Fruit fly (Drosophila melanogaster) whole organism, embryonic: ENCODE data around the gene fit.
A peak's percentile ranks its signal among the peaks of the same experiment; 100 is the strongest.

ENCODE experiments used
- Atf6 ChIP-seq: fragments of 200-800 bp; sonication (Bioruptor generic); IDR thresholded peaks from 2 replicates; pipeline ENCODE4 v1.3.6; 2022; ENCODE audit warnings: missing biosample characterization, missing genetic modification characterization
- BEAF-32 ChIP-seq: fragments of 200-800 bp; sonication (Bioruptor generic); optimal IDR thresholded peaks from 3 replicates; lab custom pipeline; 2017; ENCODE audit warnings: missing biosample characterization, missing genetic modification characterization, mild to moderate bottlenecking, moderate library complexity, missing genetic modification reagents
- C15 ChIP-seq: fragments of 200-800 bp; sonication (Bioruptor generic); IDR thresholded peaks from 3 replicates; pipeline ENCODE4 v1.3.6; 2022; ENCODE audit warnings: missing biosample characterization, missing genetic modification characterization
- CG10267 ChIP-seq: fragments of 200-800 bp; sonication (Bioruptor generic); optimal IDR thresholded peaks from 2 replicates; lab custom pipeline; 2018; ENCODE audit warnings: missing biosample characterization, mild to moderate bottlenecking, missing genetic modification characterization, moderate library complexity
- CG10431 ChIP-seq: fragments of 200-800 bp; sonication (Bioruptor generic); optimal IDR thresholded peaks from 3 replicates; lab custom pipeline; 2018; ENCODE audit warnings: missing biosample characterization, mild to moderate bottlenecking, missing genetic modification characterization
- CG10565 ChIP-seq: fragments of 200-800 bp; sonication (Bioruptor generic); optimal IDR thresholded peaks from 3 replicates; lab custom pipeline; 2016; ENCODE audit warnings: missing biosample characterization, mild to moderate bottlenecking, missing genetic modification characterization
- CG10654 ChIP-seq: fragments of 200-800 bp; sonication (Bioruptor generic); optimal IDR thresholded peaks from 2 replicates; lab custom pipeline; 2016; ENCODE audit warnings: missing biosample characterization, missing genetic modification characterization
- CG10979 ChIP-seq: fragments of 200-800 bp; sonication (Bioruptor generic); optimal IDR thresholded peaks from 2 replicates; lab custom pipeline; 2018; ENCODE audit warnings: missing biosample characterization, mild to moderate bottlenecking, missing genetic modification characterization, moderate library complexity
- CG11398 ChIP-seq: fragments of 200-800 bp; sonication (Bioruptor generic); optimal IDR thresholded peaks from 2 replicates; lab custom pipeline; 2016; ENCODE audit warnings: missing biosample characterization, missing genetic modification characterization
- CG11695 ChIP-seq: fragments of 200-800 bp; sonication (Bioruptor generic); IDR thresholded peaks from 3 replicates; pipeline ENCODE4 v1.3.6; 2022; ENCODE audit warnings: missing biosample characterization, missing genetic modification characterization
- CG12071 ChIP-seq: fragments of 200-800 bp; sonication (Bioruptor generic); optimal IDR thresholded peaks from 3 replicates; lab custom pipeline; 2018; ENCODE audit warnings: missing biosample characterization, mild to moderate bottlenecking, missing genetic modification characterization
- CG15696 ChIP-seq: fragments of 200-800 bp; sonication (Bioruptor generic); optimal IDR thresholded peaks from 2 replicates; lab custom pipeline; 2019; ENCODE audit warnings: missing biosample characterization, mild to moderate bottlenecking, missing genetic modification characterization, moderate library complexity
- CG17912 ChIP-seq: fragments of 200-800 bp; sonication (Bioruptor generic); optimal IDR thresholded peaks from 2 replicates; lab custom pipeline; 2018; ENCODE audit warnings: missing biosample characterization, mild to moderate bottlenecking, missing genetic modification characterization
- CG1792 ChIP-seq: fragments of 200-800 bp; sonication (Bioruptor generic); optimal IDR thresholded peaks from 2 replicates; lab custom pipeline; 2016; ENCODE audit warnings: missing biosample characterization, missing genetic modification characterization
- CG2202 ChIP-seq: fragments of 200-800 bp; sonication (Bioruptor generic); optimal IDR thresholded peaks from 2 replicates; lab custom pipeline; 2018; ENCODE audit warnings: missing biosample characterization, mild to moderate bottlenecking, missing genetic modification characterization
- CG2712 ChIP-seq: fragments of 200-800 bp; optimal IDR thresholded peaks from 3 replicates; lab custom pipeline; 2019; ENCODE audit warnings: missing biosample characterization, mild to moderate bottlenecking, missing genetic modification characterization, moderate library complexity
- CG4707 ChIP-seq: fragments of 200-800 bp; sonication (Bioruptor generic); optimal IDR thresholded peaks from 2 replicates; lab custom pipeline; 2018; ENCODE audit warnings: missing biosample characterization, mild to moderate bottlenecking, missing genetic modification characterization, moderate library complexity
- CG6175 ChIP-seq: fragments of 200-800 bp; sonication (Bioruptor generic); IDR thresholded peaks from 3 replicates; pipeline ENCODE4 v1.3.6; 2022; ENCODE audit warnings: missing biosample characterization, missing genetic modification characterization
- CG7271 ChIP-seq: fragments of 200-800 bp; sonication (Bioruptor generic); optimal IDR thresholded peaks from 2 replicates; lab custom pipeline; 2018; ENCODE audit warnings: missing biosample characterization, mild to moderate bottlenecking, missing genetic modification characterization, moderate library complexity
- CG9727 ChIP-seq: fragments of 200-800 bp; sonication (Bioruptor generic); optimal IDR thresholded peaks from 3 replicates; lab custom pipeline; 2017; ENCODE audit warnings: missing biosample characterization, mild to moderate bottlenecking, missing genetic modification characterization
- CoRest ChIP-seq: fragments of 200-800 bp; sonication (Bioruptor generic); optimal IDR thresholded peaks from 3 replicates; lab custom pipeline; 2018; ENCODE audit warnings: missing biosample characterization, mild to moderate bottlenecking, missing genetic modification characterization, moderate library complexity
- Dll ChIP-seq: fragments of 200-800 bp; sonication (Bioruptor generic); IDR thresholded peaks from 4 replicates; pipeline ENCODE4 v1.3.6; 2022; ENCODE audit warnings: missing biosample characterization, missing genetic modification characterization; ENCODE audit not compliant: partially characterized antibody
- H2.0 ChIP-seq: fragments of 200-800 bp; sonication (Bioruptor generic); IDR thresholded peaks from 2 replicates; pipeline ENCODE4 v1.3.6; 2022; ENCODE audit warnings: missing biosample characterization, missing genetic modification characterization
- HLH54F ChIP-seq: fragments of 200-800 bp; sonication (Bioruptor generic); optimal IDR thresholded peaks from 3 replicates; lab custom pipeline; 2016; ENCODE audit warnings: missing biosample characterization, missing genetic modification characterization
- Kr ChIP-seq: fragments of 200-800 bp; sonication (Bioruptor generic); optimal IDR thresholded peaks from 2 replicates; lab custom pipeline; 2017; ENCODE audit warnings: missing biosample characterization, mild to moderate bottlenecking, missing genetic modification characterization
- Lhr ChIP-seq: fragments of 200-800 bp; sonication (Bioruptor generic); optimal IDR thresholded peaks from 3 replicates; lab custom pipeline; 2017; ENCODE audit warnings: mild to moderate bottlenecking, missing biosample characterization, missing genetic modification reagents, missing genetic modification characterization
- Nf-YA ChIP-seq: fragments of 200-800 bp; sonication (Bioruptor generic); IDR thresholded peaks from 2 replicates; pipeline ENCODE4 v1.3.6; 2022; ENCODE audit warnings: missing biosample characterization, missing genetic modification characterization
- Ptx1 ChIP-seq: fragments of 200-800 bp; sonication (Bioruptor generic); IDR thresholded peaks from 2 replicates; pipeline ENCODE4 v1.3.6; 2022; ENCODE audit warnings: missing biosample characterization, missing genetic modification characterization
- Scr ChIP-seq: fragments of 200-800 bp; sonication (Bioruptor generic); IDR thresholded peaks from 2 replicates; pipeline ENCODE4 v1.3.6; 2022; ENCODE audit warnings: missing biosample characterization, missing genetic modification characterization; ENCODE audit not compliant: partially characterized antibody
- Xrp1 ChIP-seq: fragments of 200-800 bp; sonication (Bioruptor generic); IDR thresholded peaks from 2 replicates; pipeline ENCODE4 v1.3.6; 2022; ENCODE audit warnings: missing biosample characterization, missing genetic modification characterization
- ato ChIP-seq: fragments of 200-800 bp; sonication (Bioruptor generic); IDR thresholded peaks from 2 replicates; pipeline ENCODE4 v1.3.6; 2022; ENCODE audit warnings: missing biosample characterization, missing genetic modification characterization; ENCODE audit not compliant: partially characterized antibody
- cad ChIP-seq: fragments of >200 bp; optimal IDR thresholded peaks from 2 replicates; lab custom pipeline; 2017; ENCODE audit warnings: missing biosample characterization, missing genetic modification characterization
- caup ChIP-seq: fragments of 200-800 bp; sonication (Bioruptor generic); optimal IDR thresholded peaks from 3 replicates; lab custom pipeline; 2017; ENCODE audit warnings: missing biosample characterization, mild to moderate bottlenecking, missing genetic modification characterization, moderate library complexity; ENCODE audit not compliant: severe bottlenecking
- corto ChIP-seq: fragments of 200-800 bp; sonication (Bioruptor generic); optimal IDR thresholded peaks from 2 replicates; lab custom pipeline; 2016; ENCODE audit warnings: missing biosample characterization, mild to moderate bottlenecking, missing genetic modification characterization, moderate library complexity
- crp ChIP-seq, 2 experiments: fragments of 200-800 bp; sonication (Bioruptor generic); optimal IDR thresholded peaks; 2 replicates in 1 of 2; 3 replicates in 1 of 2; lab custom pipeline; 2017; ENCODE audit warnings: missing biosample characterization in 2 of 2, missing genetic modification characterization in 2 of 2, mild to moderate bottlenecking in 1 of 2, moderate library complexity in 1 of 2
- gce ChIP-seq: fragments of 200-800 bp; sonication (Bioruptor generic); IDR thresholded peaks from 3 replicates; pipeline ENCODE4 v1.3.6; 2022; ENCODE audit warnings: missing biosample characterization, missing genetic modification characterization
- gsb ChIP-seq: fragments of 200-800 bp; sonication (Bioruptor generic); IDR thresholded peaks from 2 replicates; pipeline ENCODE4 v1.3.6; 2022; ENCODE audit warnings: missing biosample characterization, missing genetic modification characterization
- gt ChIP-seq: fragments of 200-800 bp; sonication (Bioruptor generic); IDR thresholded peaks from 2 replicates; pipeline ENCODE4 v1.3.6; 2022; ENCODE audit warnings: missing biosample characterization, missing genetic modification characterization
- knrl ChIP-seq: fragments of 200-800 bp; sonication (Bioruptor generic); IDR thresholded peaks from 3 replicates; pipeline ENCODE4 v1.3.6; 2022; ENCODE audit warnings: missing biosample characterization, missing genetic modification characterization; ENCODE audit not compliant: partially characterized antibody
- lola ChIP-seq, 3 experiments: fragments of >200 bp in 2 of 3; fragments of 200-800 bp in 1 of 3; sonication (Bioruptor generic) in 1 of 3; optimal IDR thresholded peaks; 2 replicates each; lab custom pipeline; 2017 to 2019; ENCODE audit warnings: missing biosample characterization in 3 of 3, missing genetic modification characterization in 3 of 3, mild to moderate bottlenecking in 1 of 3, moderate library complexity in 1 of 3
- slbo ChIP-seq: fragments of 200-800 bp; sonication (Bioruptor generic); IDR thresholded peaks from 2 replicates; pipeline ENCODE4 v1.3.6; 2022; ENCODE audit warnings: missing biosample characterization, missing genetic modification characterization
- slp2 ChIP-seq: fragments of 200-800 bp; sonication (Bioruptor generic); optimal IDR thresholded peaks from 2 replicates; lab custom pipeline; 2016; ENCODE audit warnings: missing biosample characterization, missing genetic modification characterization
- tll ChIP-seq, 2 experiments: fragments of 200-800 bp in 1 of 2; fragments of >200 bp in 1 of 2; sonication (Bioruptor generic) in 1 of 2; optimal IDR thresholded peaks; 2 replicates each; lab custom pipeline; 2017 to 2019; ENCODE audit warnings: missing biosample characterization in 2 of 2, missing genetic modification characterization in 2 of 2, mild to moderate bottlenecking in 1 of 2, moderate library complexity in 1 of 2
- twi ChIP-seq: fragments of 200-800 bp; optimal IDR thresholded peaks from 2 replicates; lab custom pipeline; 2019; ENCODE audit warnings: missing biosample characterization, mild to moderate bottlenecking, missing genetic modification characterization, moderate library complexity
- usp ChIP-seq: fragments of >200 bp; optimal IDR thresholded peaks from 2 replicates; lab custom pipeline; 2017; ENCODE audit warnings: missing biosample characterization, missing genetic modification characterization
- vnd ChIP-seq: fragments of 200-800 bp; sonication (Bioruptor generic); IDR thresholded peaks from 3 replicates; pipeline ENCODE4 v1.3.6; 2022; ENCODE audit warnings: missing biosample characterization, missing genetic modification characterization; ENCODE audit not compliant: partially characterized antibody
- yki ChIP-seq: fragments of >200 bp; optimal IDR thresholded peaks from 3 replicates; lab custom pipeline; 2018
- zen ChIP-seq: fragments of 200-800 bp; sonication (Bioruptor generic); optimal IDR thresholded peaks from 3 replicates; lab custom pipeline; 2018; ENCODE audit warnings: missing biosample characterization, mild to moderate bottlenecking, missing genetic modification characterization, moderate library complexity

The fit gene

dm6 chr3R:21870158-21870971, 13.9 kb downstream of the fit start, which contains the start of gene CG31431 (continued):
- peak; percentile 86 for TF ChIP-seq CG2202 (tag; lab: Kevin White, UChicago)
- peak; percentile 97 for TF ChIP-seq H2.0 (GFP tag; lab: Robert Waterston, UW)
- TF ChIP-seq CG1792 (GFP tag; lab: Kevin White, UChicago): peak; percentile 97
- TF ChIP-seq twi (tag; lab: Kevin White, UChicago): peak; percentile 93
- TF ChIP-seq CG17912 (GFP tag; lab: Kevin White, UChicago): peak; percentile 74
- peak; percentile 16 for TF ChIP-seq BEAF-32
- no peak for TF ChIP-seq vnd
- no peak for TF ChIP-seq Scr (GFP tag; lab: Robert Waterston, UW)
- TF ChIP-seq gsb: peak; percentile 97
- TF ChIP-seq gt (GFP tag; lab: Robert Waterston, UW): peak; percentile 88
- peak; percentile 98 for TF ChIP-seq Atf6 (GFP tag; lab: Robert Waterston, UW)
- TF ChIP-seq CG2712 (tag; lab: Kevin White, UChicago): peak; percentile 97
- peak; percentile 95 for TF ChIP-seq gce
- TF ChIP-seq yki: no peak
- TF ChIP-seq CG11398 (GFP tag; lab: Kevin White, UChicago): peak; percentile 96
- peak; percentile 69 for TF ChIP-seq CG10431
- TF ChIP-seq zen: peak; percentile 97
- TF ChIP-seq CG7271: peak; percentile 88
- peak; percentile 66 for TF ChIP-seq corto (GFP tag; lab: Kevin White, UChicago)
- TF ChIP-seq crp (GFP tag; optimal IDR thresholded peaks at IDR 0.05; lab: Kevin White, UChicago): peak in 1 of 2 experiments; percentile 64
- peak; percentile 98 for TF ChIP-seq CG11695 (GFP tag; lab: Robert Waterston, UW)
- TF ChIP-seq lola (GFP tag; optimal IDR thresholded peaks at IDR 0.05; lab: Kevin White, UChicago): peak in 1 of 3 experiments; percentile 91
- peak; percentile 84 for TF ChIP-seq CG4707 (GFP tag; lab: Kevin White, UChicago)
- TF ChIP-seq CG15696: peak; percentile 96
- peak; percentile 91 for TF ChIP-seq CG10267 (tag; lab: Kevin White, UChicago)
- peak; percentile 97 for TF ChIP-seq Xrp1 (GFP tag; lab: Robert Waterston, UW)
- no peak for TF ChIP-seq Dll
- TF ChIP-seq CG10654: peak; percentile 97
- TF ChIP-seq CoRest (tag; lab: Kevin White, UChicago): peak; percentile 97
- TF ChIP-seq tll (GFP tag; optimal IDR thresholded peaks at IDR 0.05; lab: Kevin White, UChicago): peak in 1 of 2 experiments; percentile 72
- TF ChIP-seq Nf-YA (GFP tag; lab: Robert Waterston, UW): peak; percentile 95
- TF ChIP-seq knrl (GFP tag; lab: Robert Waterston, UW): no peak
- TF ChIP-seq CG6175: peak; percentile 97
- peak; percentile 96 for TF ChIP-seq CG10979
- TF ChIP-seq Lhr (GFP tag; lab: Kevin White, UChicago): peak; percentile 87
- TF ChIP-seq HLH54F (GFP tag; lab: Kevin White, UChicago): peak; percentile 97
- TF ChIP-seq caup (GFP tag; lab: Kevin White, UChicago): peak; percentile 98
- TF ChIP-seq cad (GFP tag; lab: Kevin White, UChicago): no peak
- peak; percentile 91 for TF ChIP-seq CG10565 (GFP tag; lab: Kevin White, UChicago)
- no peak for TF ChIP-seq ato
- peak; percentile 97 for TF ChIP-seq Ptx1 (GFP tag; lab: Robert Waterston, UW)
- peak; percentile 97 for TF ChIP-seq CG9727 (GFP tag; lab: Kevin White, UChicago)
- TF ChIP-seq usp: no peak
- peak; percentile 95 for TF ChIP-seq slp2 (GFP tag; lab: Kevin White, UChicago)
- TF ChIP-seq CG12071 (GFP tag; lab: Kevin White, UChicago): peak; percentile 97
- TF ChIP-seq C15 (GFP tag; lab: Robert Waterston, UW): peak; percentile 95
- TF ChIP-seq Kr (GFP tag; lab: Kevin White, UChicago): peak; percentile 43
- peak; percentile 99 for TF ChIP-seq slbo
